Worm (Caenorhabditis elegans) whole organism, L2 larva: ENCODE measurements around the gene F41H10.3.

Source experiments
- C34F6.9 ChIP-seq: fragments of 150-350 bp; optimal IDR thresholded peaks from 2 replicates; lab custom pipeline; 2014; ENCODE audit warnings: missing biosample characterization, missing genetic modification characterization
- F13H6.1 ChIP-seq: sonication (generic microtip); optimal IDR thresholded peaks from 2 replicates; lab custom pipeline; 2016; ENCODE audit warnings: missing genetic modification characterization, missing compliant biosample characterization
- R02D3.7 ChIP-seq: fragments of 150-350 bp; optimal IDR thresholded peaks from 2 replicates; lab custom pipeline; 2014; ENCODE audit warnings: missing biosample characterization, missing genetic modification characterization
- Y55F3AM.14 ChIP-seq: fragments of 200-800 bp; sonication (Bioruptor generic); optimal IDR thresholded peaks from 2 replicates; lab custom pipeline; 2018; ENCODE audit warnings: mild to moderate bottlenecking, missing genetic modification characterization, missing compliant biosample characterization
- aly-2 ChIP-seq: fragments of 150-350 bp; optimal IDR thresholded peaks from 2 replicates; lab custom pipeline; 2014; ENCODE audit warnings: missing biosample characterization, missing genetic modification characterization
- ama-1 ChIP-seq: fragments of 150-350 bp; optimal IDR thresholded peaks from 2 replicates; lab custom pipeline; 2018; ENCODE audit warnings: inconsistent platforms
- blmp-1 ChIP-seq: sonication (generic microtip); optimal IDR thresholded peaks from 2 replicates; lab custom pipeline; 2017; ENCODE audit warnings: missing genetic modification characterization, mild to moderate bottlenecking, missing compliant biosample characterization, antibody characterized with exemption, moderate library complexity; ENCODE audit not compliant: insufficient read depth
- ceh-16 ChIP-seq: fragments of 150-350 bp; optimal IDR thresholded peaks from 2 replicates; lab custom pipeline; 2014; ENCODE audit warnings: missing biosample characterization, missing genetic modification characterization
- ceh-82 ChIP-seq: fragments of 150-350 bp; optimal IDR thresholded peaks from 2 replicates; lab custom pipeline; 2014; ENCODE audit warnings: missing biosample characterization, missing genetic modification characterization
- crh-2 ChIP-seq: sonication (generic microtip); optimal IDR thresholded peaks from 2 replicates; lab custom pipeline; 2017; ENCODE audit warnings: missing biosample characterization, missing genetic modification characterization
- elt-3 ChIP-seq: sonication (generic microtip); optimal IDR thresholded peaks from 2 replicates; lab custom pipeline; 2017; ENCODE audit warnings: missing biosample characterization, missing genetic modification characterization
- fos-1 ChIP-seq: fragments of 150-350 bp; optimal IDR thresholded peaks from 2 replicates; lab custom pipeline; 2014; ENCODE audit warnings: missing biosample characterization, missing genetic modification characterization
- lin-11 ChIP-seq: fragments of 150-350 bp; sonication (generic microtip); optimal IDR thresholded peaks from 2 replicates; lab custom pipeline; 2014; ENCODE audit warnings: missing biosample characterization, missing genetic modification characterization, inconsistent platforms, mixed read lengths
- lin-13 ChIP-seq: fragments of 150-350 bp; optimal IDR thresholded peaks from 2 replicates; lab custom pipeline; 2014; ENCODE audit warnings: missing biosample characterization, missing genetic modification reagents, missing genetic modification characterization
- lin-39 ChIP-seq: fragments of 150-350 bp; optimal IDR thresholded peaks from 2 replicates; lab custom pipeline; 2014; ENCODE audit warnings: missing biosample characterization, missing genetic modification reagents, missing genetic modification characterization
- lsy-2 ChIP-seq, 2 experiments: fragments of 150-350 bp in 1 of 2; sonication (generic microtip) in 1 of 2; optimal IDR thresholded peaks; 2 replicates each; lab custom pipeline; 2014 to 2017; ENCODE audit warnings: missing biosample characterization in 2 of 2, missing genetic modification characterization in 2 of 2
- mbf-1 ChIP-seq: sonication (generic microtip); optimal IDR thresholded peaks from 2 replicates; lab custom pipeline; 2017; ENCODE audit warnings: missing biosample characterization, missing genetic modification characterization
- nhr-11 ChIP-seq: fragments of 150-350 bp; optimal IDR thresholded peaks from 2 replicates; lab custom pipeline; 2014; ENCODE audit warnings: missing biosample characterization, missing genetic modification characterization
- nhr-21 ChIP-seq: fragments of 150-350 bp; optimal IDR thresholded peaks from 2 replicates; lab custom pipeline; 2014; ENCODE audit warnings: missing biosample characterization, missing genetic modification characterization
- nhr-23 ChIP-seq: fragments of 150-350 bp; optimal IDR thresholded peaks from 2 replicates; lab custom pipeline; 2014; ENCODE audit warnings: missing biosample characterization, missing genetic modification reagents, missing genetic modification characterization
- nhr-237 ChIP-seq: fragments of 150-350 bp; optimal IDR thresholded peaks from 2 replicates; lab custom pipeline; 2014; ENCODE audit warnings: missing biosample characterization, missing genetic modification characterization
- nhr-25 ChIP-seq: fragments of 150-350 bp; sonication (generic microtip); optimal IDR thresholded peaks from 3 replicates; lab custom pipeline; 2014; ENCODE audit warnings: missing biosample characterization, missing genetic modification characterization
- nhr-6 ChIP-seq: fragments of 150-350 bp; optimal IDR thresholded peaks from 2 replicates; lab custom pipeline; 2014; ENCODE audit warnings: missing biosample characterization, missing genetic modification characterization
- nhr-77 ChIP-seq: fragments of 150-350 bp; optimal IDR thresholded peaks from 2 replicates; lab custom pipeline; 2014; ENCODE audit warnings: missing biosample characterization, missing genetic modification characterization
- peb-1 ChIP-seq: fragments of 150-350 bp; optimal IDR thresholded peaks from 2 replicates; lab custom pipeline; 2014; ENCODE audit warnings: missing biosample characterization, missing genetic modification characterization
- sma-9 ChIP-seq, 2 experiments: fragments of 150-350 bp in 1 of 2; sonication (generic microtip) in 1 of 2; optimal IDR thresholded peaks; 2 replicates each; lab custom pipeline; 2014 to 2016; ENCODE audit warnings: missing genetic modification characterization in 2 of 2, mild to moderate bottlenecking in 1 of 2, missing biosample characterization in 1 of 2, missing compliant biosample characterization in 1 of 2, missing genetic modification reagents in 1 of 2, moderate library complexity in 1 of 2
- unc-39 ChIP-seq: fragments of 150-350 bp; optimal IDR thresholded peaks from 2 replicates; lab custom pipeline; 2014; ENCODE audit warnings: missing biosample characterization, missing genetic modification characterization
- unc-55 ChIP-seq: fragments of 150-350 bp; sonication (generic microtip); optimal IDR thresholded peaks from 3 replicates; lab custom pipeline; 2014; ENCODE audit warnings: missing biosample characterization, missing genetic modification reagents, missing genetic modification characterization
- unc-62 ChIP-seq: fragments of 150-350 bp; optimal IDR thresholded peaks from 2 replicates; lab custom pipeline; 2014; ENCODE audit warnings: missing biosample characterization, missing genetic modification reagents, missing genetic modification characterization
- zag-1 ChIP-seq: fragments of 150-350 bp; optimal IDR thresholded peaks from 2 replicates; lab custom pipeline; 2014; ENCODE audit warnings: missing biosample characterization, missing genetic modification characterization
- ztf-11 ChIP-seq: sonication (generic microtip); optimal IDR thresholded peaks from 2 replicates; lab custom pipeline; 2017; ENCODE audit warnings: missing biosample characterization, missing genetic modification characterization

The F41H10.3 gene

DNA sequence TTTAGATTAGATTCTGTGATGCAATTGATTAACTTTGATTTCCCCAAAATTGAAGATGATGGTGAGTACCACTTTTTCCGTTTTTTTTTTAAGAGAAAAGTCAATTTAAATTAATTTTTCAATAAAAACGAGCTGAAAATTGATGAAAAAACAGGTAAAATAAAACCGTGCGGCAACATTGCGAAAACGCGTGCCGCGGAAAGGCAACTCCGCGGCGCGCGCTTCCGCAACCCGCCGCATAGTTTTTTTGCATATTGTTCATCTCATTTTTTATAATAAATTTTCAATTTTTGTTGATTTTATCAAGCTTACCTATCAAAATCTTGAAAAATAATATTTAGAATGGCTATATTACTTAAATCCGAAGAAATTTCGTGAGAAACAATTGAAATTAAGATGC, 1.3 kb downstream of the F41H10.3 start:
- TF ChIP-seq elt-3 (tag; lab: Kevin White, UChicago) = no peak
- TF ChIP-seq lsy-2 (tag; optimal IDR thresholded peaks at IDR 0.05; lab: Kevin White, UChicago) = peak in 1 of 2 experiments; percentile 26
- peak; percentile 53 for TF ChIP-seq unc-55 (GFP tag; lab: Kevin White, UChicago)

ce11 chrIV:5374321-5374720, 4.7 kb downstream of the F41H10.3 start:
- TF ChIP-seq unc-62 (GFP tag; lab: Kevin White, UChicago) (no peak), aly-2 (tag; lab: Kevin White, UChicago) (no peak), unc-55 (GFP tag; lab: Kevin White, UChicago) (no peak), fos-1 (peak; percentile 2), blmp-1 (no peak)

ce11 chrIV:5374946-5375345, 5.3 kb downstream of the F41H10.3 start:
- TF ChIP-seq ceh-82 (tag; lab: Kevin White, UChicago) (no peak), lin-11 (tag; lab: Kevin White, UChicago) (no peak), nhr-6 (tag; lab: Kevin White, UChicago) (no peak), lin-39 (no peak), aly-2 (tag; lab: Kevin White, UChicago) (no peak), unc-39 (tag; lab: Kevin White, UChicago) (no peak), nhr-25 (tag; lab: Kevin White, UChicago) (no peak), nhr-237 (tag; lab: Kevin White, UChicago) (no peak), ama-1 (lab: Kevin White, UChicago) (no peak), lin-13 (GFP tag; lab: Kevin White, UChicago) (no peak), mbf-1 (tag; lab: Kevin White, UChicago) (no peak), C34F6.9 (tag; lab: Kevin White, UChicago) (no peak), F13H6.1 (tag; lab: Kevin White, UChicago) (no peak), ztf-11 (tag; lab: Kevin White, UChicago) (no peak), Y55F3AM.14 (GFP tag; lab: Kevin White, UChicago) (no peak), sma-9 (GFP tag; optimal IDR thresholded peaks at IDR 0.05; lab: Kevin White, UChicago) (no peak), sma-9 (tag; optimal IDR thresholded peaks at IDR 0.05; lab: Kevin White, UChicago) (no peak), nhr-23 (tag; lab: Kevin White, UChicago) (no peak), unc-55 (GFP tag; lab: Kevin White, UChicago) (no peak), zag-1 (tag; lab: Kevin White, UChicago) (no peak)

ce11 chrIV:5377062-5377461, 7.5 kb downstream of the F41H10.3 start, which contains the start of gene elo-5:
elo-5 (minus strand) TSS chrIV:5377117.
- peak; percentile 76 for TF ChIP-seq fos-1
- TF ChIP-seq sma-9 (GFP tag; optimal IDR thresholded peaks at IDR 0.05; lab: Kevin White, UChicago) = no peak
- no peak for TF ChIP-seq sma-9 (tag; optimal IDR thresholded peaks at IDR 0.05; lab: Kevin White, UChicago)

- TF ChIP-seq nhr-77 (tag; lab: Kevin White, UChicago) = no peak
- peak; percentile 51 for TF ChIP-seq fos-1
These were observed 10.5 kb downstream of the F41H10.3 start for ce11 chrIV:5380140-5380539.

- TF ChIP-seq crh-2 (no peak), nhr-21 (no peak), R02D3.7 (no peak), nhr-23 (tag; lab: Kevin White, UChicago) (no peak), C34F6.9 (tag; lab: Kevin White, UChicago) (no peak), nhr-11 (tag; lab: Kevin White, UChicago) (no peak), F13H6.1 (tag; lab: Kevin White, UChicago) (no peak), lsy-2 (tag; optimal IDR thresholded peaks at IDR 0.05; lab: Kevin White, UChicago) (no peak), blmp-1 (no peak), ceh-16 (tag; lab: Kevin White, UChicago) (no peak), peb-1 (tag; lab: Kevin White, UChicago) (no peak), elt-3 (tag; lab: Kevin White, UChicago) (no peak), nhr-6 (tag; lab: Kevin White, UChicago) (no peak)
These were observed 11.7 kb downstream of the F41H10.3 start, which contains the start of gene F41H10.2 for ce11 chrIV:5381334-5381733. F41H10.2 (plus strand) TSS chrIV:5381634.
